Worm (Caenorhabditis elegans): ENCODE measurements around the gene K06H7.2.
A peak's percentile ranks its signal among the peaks of the same experiment; 100 is the strongest.

The K06H7.2 gene

DNA sequence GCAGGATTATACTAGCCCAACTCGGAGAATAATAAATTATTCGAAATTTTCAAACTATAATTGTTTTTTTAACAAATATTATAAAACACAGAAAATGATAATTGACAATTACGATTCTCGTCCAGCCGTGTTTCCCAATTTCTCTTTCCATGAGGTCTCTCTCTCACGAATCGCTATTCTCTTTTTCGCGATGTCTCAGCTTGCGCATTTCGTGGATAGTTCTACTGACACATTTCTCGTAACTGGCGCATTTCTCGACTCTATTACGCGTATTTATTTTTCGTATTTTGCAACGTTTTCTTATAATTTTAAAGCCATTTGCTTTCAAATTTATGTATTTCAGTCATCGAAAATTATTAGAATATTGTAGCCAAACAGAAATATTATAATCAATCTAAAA is 49.6 kb upstream of the K06H7.2 start (continued):
- TF ChIP-seq atf-7 (tag; optimal IDR thresholded peaks at IDR 0.05) (no peak), Y56A3A.18 (GFP tag; IDR thresholded peaks at IDR 0.05) (0 out of 2 replicates have a peak, but pooled peaks have one; percentile 58), snpc-4 (GFP tag; optimal IDR thresholded peaks at IDR 0.05) (peak; percentile 83), snpc-4 (tag; optimal IDR thresholded peaks at IDR 0.05) (peak; percentile 86 to 90 (median 89)), attf-6 (GFP tag; IDR thresholded peaks at IDR 0.05) (peak; percentile 82), cebp-1 (GFP tag; IDR thresholded peaks at IDR 0.05) (peak; percentile 96), cebp-1 (tag; optimal IDR thresholded peaks at IDR 0.05) (peak; percentile 96), sptf-2 (GFP tag; optimal IDR thresholded peaks at IDR 0.05) (peak; percentile 96), athp-1 (tag; optimal IDR thresholded peaks at IDR 0.05) (peak; percentile 98), ztf-3 (GFP tag; optimal IDR thresholded peaks at IDR 0.05) (peak; percentile 66), mcd-1 (GFP tag; IDR thresholded peaks at IDR 0.05) (peak; percentile 93), K12H6.12 (tag; optimal IDR thresholded peaks at IDR 0.05) (peak; percentile 99), ztf-22 (GFP tag; optimal IDR thresholded peaks at IDR 0.05) (peak; percentile 93), nhr-80 (tag; optimal IDR thresholded peaks at IDR 0.05) (peak; percentile 99), akir-1 (GFP tag; optimal IDR thresholded peaks at IDR 0.05) (peak; percentile 95), lag-1 (GFP tag; IDR thresholded peaks at IDR 0.05) (no peak), dpff-1 (tag; optimal IDR thresholded peaks at IDR 0.05) (no peak), nfya-2 (GFP tag; IDR thresholded peaks at IDR 0.05) (no peak), K11D2.4 (GFP tag; IDR thresholded peaks at IDR 0.05) (peak; percentile 95; the same call in 1 of the 2 replicates), ceh-27 (GFP tag; optimal IDR thresholded peaks at IDR 0.05) (peak; percentile 100), dox-1 (GFP tag; IDR thresholded peaks at IDR 0.05) (peak; percentile 99), cebp-2 (GFP tag; IDR thresholded peaks at IDR 0.05) (no peak), hlh-12 (tag; optimal IDR thresholded peaks at IDR 0.05) (peak; percentile 24), T07F8.4 (tag; optimal IDR thresholded peaks at IDR 0.05) (peak; percentile 96), zim-3 (tag; optimal IDR thresholded peaks at IDR 0.05) (peak; percentile 99), efl-1 (GFP tag; optimal IDR thresholded peaks at IDR 0.05) (peak; percentile 83), egl-44 (GFP tag; IDR thresholded peaks at IDR 0.05) (peak; percentile 93), rec-8 (tag; optimal IDR thresholded peaks at IDR 0.05) (peak; percentile 93 to 99), lsl-1 (GFP tag; optimal IDR thresholded peaks at IDR 0.05) (peak; percentile 91), hsf-1 (GFP tag; IDR thresholded peaks at IDR 0.05) (peak; percentile 71), F57C9.4 (tag; optimal IDR thresholded peaks at IDR 0.05) (peak; percentile 47), nfyb-1 (GFP tag; IDR thresholded peaks at IDR 0.05) (no peak; the same call in 1 of the 2 replicates), F55B11.4 (tag; optimal IDR thresholded peaks at IDR 0.05; ENCODE audit: borderline replicate concordance, insufficient read depth) (no peak), aptf-3 (GFP tag; IDR thresholded peaks at IDR 0.05) (peak; percentile 55; the same call in 1 of the 2 replicates), F39B2.1 (GFP tag; IDR thresholded peaks at IDR 0.05) (no peak), ztf-6 (GFP tag; IDR thresholded peaks at IDR 0.05) (peak; percentile 99), D2030.7 (GFP tag; IDR thresholded peaks at IDR 0.05) (peak; percentile 97), snpc-1.1 (tag; optimal IDR thresholded peaks at IDR 0.05; ENCODE audit: insufficient read depth) (peak; percentile 78), rpc-1 (optimal IDR thresholded peaks at IDR 0.05) (peak; percentile 7), rpc-1 (tag; optimal IDR thresholded peaks at IDR 0.05) (peak; percentile 20)

DNA sequence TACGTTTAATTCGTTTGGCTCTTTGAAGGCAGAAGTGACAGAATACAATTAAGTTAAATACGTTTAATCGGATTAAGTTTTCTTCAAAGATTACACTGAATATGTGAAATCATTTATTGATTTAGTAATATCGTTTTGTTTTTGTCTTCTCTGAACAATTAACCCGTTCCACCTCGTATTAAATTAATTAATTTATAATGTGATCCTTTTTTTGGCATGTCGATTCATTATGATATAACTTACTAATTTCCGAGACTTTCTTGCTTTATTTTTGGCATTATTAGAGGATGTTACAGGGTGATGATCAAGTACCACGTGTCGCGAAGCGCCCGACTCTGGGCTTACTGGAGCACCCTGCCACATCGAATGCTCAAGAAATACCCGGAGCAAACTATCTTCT is 49.2 kb upstream of the K06H7.2 start, which contains the start of gene K12H4.5:
Gene K12H4.5, plus strand, starts transcription at position 301 of the 400 bp plus-strand sequence.
- TF ChIP-seq ets-4 (GFP tag; optimal IDR thresholded peaks at IDR 0.05): no peak
- TF ChIP-seq cebp-2 (GFP tag; IDR thresholded peaks at IDR 0.05): no peak
- TF ChIP-seq lsy-27 (tag; optimal IDR thresholded peaks at IDR 0.05; ENCODE audit: borderline replicate concordance, insufficient read depth): no peak
- no peak for TF ChIP-seq T26A5.8 (tag; optimal IDR thresholded peaks at IDR 0.05)
- no peak for TF ChIP-seq egl-44 (GFP tag; IDR thresholded peaks at IDR 0.05)

Measured in whole organism, young adult.